Worm (Caenorhabditis elegans): ENCODE data around the gene Y54F10BM.22.

- TF ChIP-seq aly-2 (tag; optimal IDR thresholded peaks at IDR 0.05) (no peak), unc-62 (GFP tag; optimal IDR thresholded peaks at IDR 0.05) (no peak), lin-11 (tag; optimal IDR thresholded peaks at IDR 0.05) (no peak), nhr-11 (tag; optimal IDR thresholded peaks at IDR 0.05) (no peak), nhr-129 (tag; optimal IDR thresholded peaks at IDR 0.05) (no peak)
These were observed 41.0 kb upstream of the Y54F10BM.22 start, which contains the start of gene C39B5.10 for ce11 chrIII:2239587-2240144.
